Fruit fly (Drosophila melanogaster) whole organism, prepupa: ENCODE data around the gene sgg.

Experiments
- Blimp-1 ChIP-seq: fragments of 200-800 bp; sonication (Bioruptor generic); optimal IDR thresholded peaks from 3 replicates; lab custom pipeline; 2017; ENCODE audit warnings: missing biosample characterization, missing genetic modification characterization, mild to moderate bottlenecking, moderate library complexity, missing genetic modification reagents
- CG10631 ChIP-seq: fragments of 200-800 bp; sonication (Bioruptor generic); optimal IDR thresholded peaks from 2 replicates; lab custom pipeline; 2016; ENCODE audit warnings: missing biosample characterization, missing genetic modification characterization
- CG10669 ChIP-seq: fragments of 200-800 bp; sonication (Bioruptor generic); optimal IDR thresholded peaks from 3 replicates; lab custom pipeline; 2018; ENCODE audit warnings: missing biosample characterization, mild to moderate bottlenecking, missing genetic modification characterization, moderate library complexity
- CG11762 ChIP-seq: fragments of 200-800 bp; sonication (Bioruptor generic); optimal IDR thresholded peaks from 3 replicates; lab custom pipeline; 2016; ENCODE audit warnings: missing biosample characterization, missing genetic modification characterization; ENCODE audit not compliant: insufficient read depth
- CG11902 ChIP-seq: fragments of 200-800 bp; sonication (Bioruptor generic); optimal IDR thresholded peaks from 3 replicates; lab custom pipeline; 2016; ENCODE audit warnings: missing biosample characterization, missing genetic modification characterization
- CG1621 ChIP-seq: fragments of 200-800 bp; sonication (Bioruptor generic); optimal IDR thresholded peaks from 3 replicates; lab custom pipeline; 2018; ENCODE audit warnings: missing biosample characterization, mild to moderate bottlenecking, missing genetic modification characterization
- CG31627 ChIP-seq: fragments of 200-800 bp; sonication (Bioruptor generic); optimal IDR thresholded peaks from 3 replicates; lab custom pipeline; 2016; ENCODE audit warnings: missing biosample characterization, missing genetic modification characterization
- CG32006 ChIP-seq: fragments of 200-800 bp; sonication (Bioruptor generic); optimal IDR thresholded peaks from 3 replicates; lab custom pipeline; 2017; ENCODE audit warnings: missing biosample characterization, mild to moderate bottlenecking, missing genetic modification characterization
- CG34406 ChIP-seq: fragments of 200-800 bp; sonication (Bioruptor generic); optimal IDR thresholded peaks from 3 replicates; lab custom pipeline; 2016; ENCODE audit warnings: missing biosample characterization, missing genetic modification characterization
- CG3919 ChIP-seq: fragments of 200-800 bp; sonication (Bioruptor generic); optimal IDR thresholded peaks from 3 replicates; lab custom pipeline; 2016; ENCODE audit warnings: missing biosample characterization, missing genetic modification characterization
- CG4318 ChIP-seq: fragments of 200-800 bp; sonication (Bioruptor generic); optimal IDR thresholded peaks from 3 replicates; lab custom pipeline; 2017; ENCODE audit warnings: missing biosample characterization, mild to moderate bottlenecking, missing genetic modification characterization
- CG6163 ChIP-seq: fragments of 200-800 bp; sonication (Bioruptor generic); IDR thresholded peaks from 3 replicates; pipeline ENCODE4 v1.3.6; 2022; ENCODE audit warnings: missing biosample characterization, missing genetic modification characterization
- CG6276 ChIP-seq: fragments of 200-800 bp; sonication (Bioruptor generic); optimal IDR thresholded peaks from 2 replicates; lab custom pipeline; 2017; ENCODE audit warnings: missing biosample characterization, mild to moderate bottlenecking, missing genetic modification characterization
- CG6792 ChIP-seq: fragments of 200-800 bp; sonication (Bioruptor generic); optimal IDR thresholded peaks from 3 replicates; lab custom pipeline; 2016; ENCODE audit warnings: missing biosample characterization, missing genetic modification characterization
- CG6808 ChIP-seq: fragments of 200-800 bp; sonication (Bioruptor generic); optimal IDR thresholded peaks from 3 replicates; lab custom pipeline; 2017; ENCODE audit warnings: missing biosample characterization, missing genetic modification characterization, mild to moderate bottlenecking, moderate library complexity, missing genetic modification reagents
- CG6854 ChIP-seq: fragments of 200-800 bp; sonication (Bioruptor generic); optimal IDR thresholded peaks from 2 replicates; lab custom pipeline; 2017; ENCODE audit warnings: missing biosample characterization, mild to moderate bottlenecking, missing genetic modification characterization
- CG7368 ChIP-seq: fragments of 200-800 bp; sonication (Bioruptor generic); optimal IDR thresholded peaks from 3 replicates; lab custom pipeline; 2016; ENCODE audit warnings: missing biosample characterization, missing genetic modification characterization
- CG8119 ChIP-seq: fragments of 200-800 bp; sonication (Bioruptor generic); IDR thresholded peaks from 3 replicates; pipeline ENCODE4 v1.3.6; 2022; ENCODE audit warnings: missing biosample characterization, missing genetic modification characterization
- CG8319 ChIP-seq: fragments of 200-800 bp; sonication (Bioruptor generic); optimal IDR thresholded peaks from 3 replicates; lab custom pipeline; 2016; ENCODE audit warnings: missing biosample characterization, missing genetic modification characterization
- CG8632 ChIP-seq: fragments of 200-800 bp; sonication (Bioruptor generic); optimal IDR thresholded peaks from 3 replicates; lab custom pipeline; 2016; ENCODE audit warnings: missing biosample characterization, missing genetic modification characterization
- CG9139 ChIP-seq: fragments of 200-800 bp; sonication (Bioruptor generic); optimal IDR thresholded peaks from 3 replicates; lab custom pipeline; 2017; ENCODE audit warnings: missing biosample characterization, mild to moderate bottlenecking, missing genetic modification characterization
- Eip78C ChIP-seq: fragments of 200-800 bp; sonication (Bioruptor generic); peaks from one replicate; lab custom pipeline; 2016; ENCODE audit warnings: missing biosample characterization, missing genetic modification characterization
- Ets96B ChIP-seq: fragments of 200-800 bp; optimal IDR thresholded peaks from 2 replicates; lab custom pipeline; 2019; ENCODE audit warnings: missing biosample characterization, mild to moderate bottlenecking, missing genetic modification characterization, moderate library complexity
- Hr38 ChIP-seq: sonication (Bioruptor generic); optimal IDR thresholded peaks from 2 replicates; lab custom pipeline; 2016; ENCODE audit warnings: missing biosample characterization, missing genetic modification characterization
- Hr39 ChIP-seq: fragments of 200-800 bp; sonication (Bioruptor generic); optimal IDR thresholded peaks from 2 replicates; lab custom pipeline; 2016; ENCODE audit warnings: missing biosample characterization, missing genetic modification characterization
- Lpt ChIP-seq: fragments of 200-800 bp; sonication (Bioruptor generic); optimal IDR thresholded peaks from 3 replicates; lab custom pipeline; 2016; ENCODE audit warnings: missing biosample characterization, missing genetic modification characterization
- Met ChIP-seq: fragments of 200-800 bp; sonication (Bioruptor generic); optimal IDR thresholded peaks from 3 replicates; lab custom pipeline; 2016; ENCODE audit warnings: missing biosample characterization, missing genetic modification characterization
- OdsH ChIP-seq: fragments of 200-800 bp; sonication (Bioruptor generic); optimal IDR thresholded peaks from 3 replicates; lab custom pipeline; 2016; ENCODE audit warnings: missing biosample characterization, missing genetic modification characterization
- Smox ChIP-seq: fragments of 200-800 bp; sonication (Bioruptor generic); optimal IDR thresholded peaks from 3 replicates; lab custom pipeline; 2016; ENCODE audit warnings: missing biosample characterization, missing genetic modification characterization
- Sox102F ChIP-seq: fragments of 200-800 bp; sonication (Bioruptor generic); optimal IDR thresholded peaks from 2 replicates; lab custom pipeline; 2016; ENCODE audit warnings: missing biosample characterization, mild to moderate bottlenecking, missing genetic modification characterization
- Sox14 ChIP-seq: fragments of 200-800 bp; sonication (Bioruptor generic); optimal IDR thresholded peaks from 3 replicates; lab custom pipeline; 2016; ENCODE audit warnings: missing biosample characterization, missing genetic modification characterization
- Sox15 ChIP-seq: fragments of 200-800 bp; sonication (Bioruptor generic); optimal IDR thresholded peaks from 3 replicates; lab custom pipeline; 2016; ENCODE audit warnings: missing biosample characterization, missing genetic modification characterization
- achi ChIP-seq: fragments of 200-800 bp; sonication (Bioruptor generic); optimal IDR thresholded peaks from 3 replicates; lab custom pipeline; 2016; ENCODE audit warnings: missing biosample characterization, missing genetic modification characterization
- cyc ChIP-seq: fragments of 200-800 bp; sonication (Bioruptor generic); optimal IDR thresholded peaks from 3 replicates; lab custom pipeline; 2016; ENCODE audit warnings: missing biosample characterization, missing genetic modification characterization
- dac ChIP-seq: fragments of 200-800 bp; sonication (Bioruptor generic); optimal IDR thresholded peaks from 2 replicates; lab custom pipeline; 2017; ENCODE audit warnings: missing biosample characterization, mild to moderate bottlenecking, missing genetic modification characterization
- dsx ChIP-seq: fragments of 200-800 bp; optimal IDR thresholded peaks from 3 replicates; lab custom pipeline; 2019; ENCODE audit warnings: missing biosample characterization, mild to moderate bottlenecking, missing genetic modification characterization, moderate library complexity; ENCODE audit not compliant: poor library complexity, severe bottlenecking
- eg ChIP-seq: fragments of 200-800 bp; sonication (Bioruptor generic); IDR thresholded peaks from 3 replicates; pipeline ENCODE4 v1.3.6; 2022; ENCODE audit warnings: missing biosample characterization, missing genetic modification characterization
- esn ChIP-seq: fragments of 200-800 bp; sonication (Bioruptor generic); optimal IDR thresholded peaks from 2 replicates; lab custom pipeline; 2016; ENCODE audit warnings: missing biosample characterization, mild to moderate bottlenecking, missing genetic modification characterization, moderate library complexity
- fkh ChIP-seq: fragments of 200-800 bp; sonication (Bioruptor generic); optimal IDR thresholded peaks from 3 replicates; lab custom pipeline; 2017; ENCODE audit warnings: missing biosample characterization, mild to moderate bottlenecking, missing genetic modification characterization, moderate library complexity
- lz ChIP-seq: fragments of 200-800 bp; sonication (Bioruptor generic); optimal IDR thresholded peaks from 3 replicates; lab custom pipeline; 2016; ENCODE audit warnings: missing biosample characterization, missing genetic modification characterization
- net ChIP-seq: fragments of 200-800 bp; sonication (Bioruptor generic); optimal IDR thresholded peaks from 3 replicates; lab custom pipeline; 2016; ENCODE audit warnings: missing biosample characterization, missing genetic modification characterization
- pdm3 ChIP-seq: fragments of 200-800 bp; sonication (Bioruptor generic); optimal IDR thresholded peaks from 3 replicates; lab custom pipeline; 2016; ENCODE audit warnings: missing biosample characterization, missing genetic modification characterization
- spab ChIP-seq: fragments of 200-800 bp; sonication (Bioruptor generic); optimal IDR thresholded peaks from 2 replicates; lab custom pipeline; 2017; ENCODE audit warnings: missing biosample characterization, mild to moderate bottlenecking, missing genetic modification characterization, missing genetic modification reagents
- ss ChIP-seq, 2 experiments: fragments of 200-800 bp; sonication (Bioruptor generic); optimal IDR thresholded peaks; 2 replicates in 1 of 2; 3 replicates in 1 of 2; lab custom pipeline; 2017 to 2018; ENCODE audit warnings: mild to moderate bottlenecking in 2 of 2, missing biosample characterization in 2 of 2, missing genetic modification characterization in 2 of 2, moderate library complexity in 1 of 2
- svp ChIP-seq: fragments of 200-800 bp; sonication (Bioruptor generic); peaks from one replicate; lab custom pipeline; 2016; ENCODE audit warnings: missing biosample characterization, missing genetic modification characterization
- topi ChIP-seq: fragments of 200-800 bp; sonication (Bioruptor generic); optimal IDR thresholded peaks from 3 replicates; lab custom pipeline; 2016; ENCODE audit warnings: missing biosample characterization, missing genetic modification characterization
- vri ChIP-seq: fragments of 200-800 bp; sonication (Bioruptor generic); optimal IDR thresholded peaks from 3 replicates; lab custom pipeline; 2016; ENCODE audit warnings: missing biosample characterization, mild to moderate bottlenecking, missing genetic modification characterization

Gene sgg

dm6 chrX:2603851-2604505 is 29.8 kb upstream of the sgg start, which contains the start of the genes Klp3A and Zw10 (continued):
- TF ChIP-seq CG6854 (no peak), OdsH (no peak), CG4318 (GFP tag; lab: Kevin White, UChicago) (no peak), lz (GFP tag; lab: Kevin White, UChicago) (peak; percentile 45), CG32006 (GFP tag; lab: Kevin White, UChicago) (no peak), Sox102F (GFP tag; lab: Kevin White, UChicago) (no peak), CG6808 (no peak), CG9139 (no peak)

dm6 chrX:2608470-2609157 is 25.1 kb upstream of the sgg start, which contains the start of gene Smyd3:
Gene Smyd3, minus strand, starts transcription at chrX:2608876.
- no peak for TF ChIP-seq CG3919 (GFP tag; lab: Kevin White, UChicago)
- TF ChIP-seq CG10631 (GFP tag; lab: Kevin White, UChicago), result peak; percentile 84
- TF ChIP-seq CG8319 (GFP tag; lab: Kevin White, UChicago), result no peak
- peak; percentile 91 for TF ChIP-seq Sox14
- peak; percentile 70 for TF ChIP-seq CG11762
- peak; percentile 91 for TF ChIP-seq CG6163
- TF ChIP-seq Smox, result no peak
- peak; percentile 90 for TF ChIP-seq esn (GFP tag; lab: Kevin White, UChicago)
- TF ChIP-seq lz (GFP tag; lab: Kevin White, UChicago), result peak; percentile 89
- TF ChIP-seq topi (GFP tag; lab: Kevin White, UChicago), result peak; percentile 87
- TF ChIP-seq Lpt (GFP tag; lab: Kevin White, UChicago), result peak; percentile 72
- TF ChIP-seq eg (GFP tag; lab: Robert Waterston, UW), result peak; percentile 91
- TF ChIP-seq svp, result peak; percentile 95
- TF ChIP-seq dsx (GFP tag; lab: Kevin White, UChicago), result no peak
- peak; percentile 89 for TF ChIP-seq Hr39 (GFP tag; lab: Kevin White, UChicago)
- peak; percentile 85 for TF ChIP-seq OdsH
- TF ChIP-seq cyc, result peak; percentile 86
- TF ChIP-seq achi (GFP tag; lab: Kevin White, UChicago), result peak; percentile 83
- TF ChIP-seq CG6792 (GFP tag; lab: Kevin White, UChicago), result peak; percentile 75
- peak; percentile 90 for TF ChIP-seq CG31627
- no peak for TF ChIP-seq vri (GFP tag; lab: Kevin White, UChicago)
- no peak for TF ChIP-seq Blimp-1 (GFP tag; lab: Kevin White, UChicago)
- TF ChIP-seq CG8119 (GFP tag; lab: Robert Waterston, UW), result peak; percentile 80
- no peak for TF ChIP-seq CG9139
- TF ChIP-seq Hr38 (GFP tag; lab: Kevin White, UChicago), result peak; percentile 16
- TF ChIP-seq CG32006 (GFP tag; lab: Kevin White, UChicago), result peak; percentile 77
- peak; percentile 72 for TF ChIP-seq Sox15 (GFP tag; lab: Kevin White, UChicago)
- TF ChIP-seq CG1621 (tag; lab: Kevin White, UChicago), result peak; percentile 57
- TF ChIP-seq Sox102F (GFP tag; lab: Kevin White, UChicago), result peak; percentile 87
- TF ChIP-seq CG8632 (GFP tag; lab: Kevin White, UChicago), result no peak
- TF ChIP-seq spab (GFP tag; lab: Kevin White, UChicago), result no peak
- no peak for TF ChIP-seq pdm3 (GFP tag; lab: Kevin White, UChicago)
- TF ChIP-seq CG10669 (GFP tag; lab: Kevin White, UChicago), result peak; percentile 76
- peak; percentile 74 for TF ChIP-seq Ets96B
- TF ChIP-seq CG7368, result peak; percentile 80
- peak; percentile 27 for TF ChIP-seq dac (GFP tag; lab: Kevin White, UChicago)
- TF ChIP-seq CG6854, result peak; percentile 2
- TF ChIP-seq CG6276, result no peak
- peak; percentile 78 for TF ChIP-seq CG34406 (GFP tag; lab: Kevin White, UChicago)
- no peak for TF ChIP-seq ss (GFP tag; optimal IDR thresholded peaks at IDR 0.05; lab: Kevin White, UChicago)
- TF ChIP-seq Eip78C (GFP tag; lab: Kevin White, UChicago), result peak; percentile 96
- no peak for TF ChIP-seq fkh (GFP tag; lab: Kevin White, UChicago)
- no peak for TF ChIP-seq Met (GFP tag; lab: Kevin White, UChicago)
- peak; percentile 86 for TF ChIP-seq net (GFP tag; lab: Kevin White, UChicago)
- peak; percentile 70 for TF ChIP-seq CG11902
